Worm (Caenorhabditis elegans) whole organism, early embryonic: ENCODE measurements around the gene prp-18.
"Not testable (repeated sequence)": the region's sequence is repeated elsewhere in the genome, so short reads cannot be mapped to it uniquely, and the experiment has no call there.

Source experiments
- B0310.2 ChIP-seq: sonication (generic microtip); optimal IDR thresholded peaks from 2 replicates; lab custom pipeline; 2016; ENCODE audit warnings: mild to moderate bottlenecking, missing genetic modification characterization, missing compliant biosample characterization
- F13C5.2 ChIP-seq: sonication (generic microtip); optimal IDR thresholded peaks from 2 replicates; lab custom pipeline; 2017; ENCODE audit warnings: mild to moderate bottlenecking, missing genetic modification characterization, inconsistent platforms, missing compliant biosample characterization
- aly-1 ChIP-seq: sonication (generic microtip); optimal IDR thresholded peaks from 2 replicates; lab custom pipeline; 2016; ENCODE audit warnings: missing genetic modification characterization, missing compliant biosample characterization
- ama-1 ChIP-seq: fragments of 150-350 bp; optimal IDR thresholded peaks from 2 replicates; lab custom pipeline; 2014
- ceh-13 ChIP-seq: fragments of 200-800 bp; sonication (Bioruptor generic); optimal IDR thresholded peaks from 2 replicates; lab custom pipeline; 2018; ENCODE audit warnings: mild to moderate bottlenecking, missing genetic modification characterization, missing compliant biosample characterization
- ceh-36 ChIP-seq: sonication (generic microtip); optimal IDR thresholded peaks from 2 replicates; lab custom pipeline; 2016; ENCODE audit warnings: missing genetic modification characterization, inconsistent platforms, missing compliant biosample characterization
- ets-7 ChIP-seq: sonication (generic microtip); optimal IDR thresholded peaks from 2 replicates; lab custom pipeline; 2016; ENCODE audit warnings: missing genotype, missing genetic modification characterization, missing compliant biosample characterization
- flt-1 ChIP-seq: fragments of 200-800 bp; sonication (Bioruptor generic); IDR thresholded peaks from 2 replicates; pipeline ENCODE4 v1.3.6; 2022; ENCODE audit warnings: missing genetic modification characterization, missing compliant biosample characterization
- hmbx-1 ChIP-seq: sonication (generic microtip); optimal IDR thresholded peaks from 2 replicates; lab custom pipeline; 2016; ENCODE audit warnings: mild to moderate bottlenecking, missing genetic modification characterization, missing compliant biosample characterization
- hmg-4 ChIP-seq: fragments of 200-800 bp; sonication (Bioruptor generic); optimal IDR thresholded peaks from 2 replicates; lab custom pipeline; 2018; ENCODE audit warnings: mild to moderate bottlenecking, missing genetic modification characterization, missing compliant biosample characterization
- hnd-1 ChIP-seq: sonication (generic microtip); optimal IDR thresholded peaks from 2 replicates; lab custom pipeline; 2016; ENCODE audit warnings: missing genetic modification characterization, missing compliant biosample characterization
- pes-1 ChIP-seq: fragments of 200-800 bp; sonication (Bioruptor generic); IDR thresholded peaks from 2 replicates; pipeline ENCODE4 v1.3.6; 2022; ENCODE audit warnings: missing genetic modification reagents, missing genetic modification characterization, missing compliant biosample characterization
- scrt-1 ChIP-seq: fragments of 200-800 bp; sonication (Bioruptor generic); IDR thresholded peaks from 2 replicates; pipeline ENCODE4 v1.3.6; 2022; ENCODE audit warnings: missing genetic modification characterization, missing compliant biosample characterization
- sea-1 ChIP-seq: fragments of 200-800 bp; sonication (Bioruptor generic); conservative IDR thresholded peaks from 2 replicates; pipeline ENCODE4 v1.3.6; 2022; ENCODE audit warnings: missing genetic modification characterization, missing compliant biosample characterization
- tbx-11 ChIP-seq: fragments of 200-800 bp; sonication (Bioruptor generic); IDR thresholded peaks from 2 replicates; pipeline ENCODE4 v1.3.6; 2022; ENCODE audit warnings: missing genetic modification characterization, missing compliant biosample characterization
- tbx-37 ChIP-seq: fragments of 200-800 bp; sonication (Bioruptor generic); conservative IDR thresholded peaks from 2 replicates; pipeline ENCODE4 v1.3.6; 2022; ENCODE audit warnings: missing genetic modification reagents, missing genetic modification characterization, missing compliant biosample characterization
- tra-4 ChIP-seq: sonication (generic microtip); optimal IDR thresholded peaks from 2 replicates; lab custom pipeline; 2017; ENCODE audit warnings: missing genetic modification characterization, missing compliant biosample characterization

Gene prp-18

DNA sequence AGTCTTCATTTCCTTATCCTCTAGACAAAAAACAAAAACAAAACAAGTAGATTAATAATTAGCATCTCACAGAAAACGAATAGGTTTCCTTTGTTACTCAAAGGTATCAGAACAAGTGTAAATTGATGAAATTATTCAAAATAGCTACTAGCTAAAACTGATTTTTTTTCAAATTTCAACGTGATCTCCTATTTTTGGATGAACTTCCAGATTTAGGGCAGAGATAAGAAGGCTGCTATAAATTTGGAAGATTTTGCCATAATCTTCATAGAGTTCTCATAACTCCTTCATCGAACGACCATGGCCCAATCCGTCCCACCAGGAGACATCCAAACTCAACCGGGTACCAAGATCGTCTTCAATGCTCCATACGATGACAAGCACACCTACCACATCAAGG is 10.1 kb upstream of the prp-18 start, which contains the start of gene msp-77:
Gene msp-77 (plus strand): TSS at position 301 of the 400 bp plus-strand sequence.
- not testable (repeated sequence) for TF ChIP-seq pes-1 (GFP tag; lab: Robert Waterston, UW); scrt-1; hmg-4

DNA sequence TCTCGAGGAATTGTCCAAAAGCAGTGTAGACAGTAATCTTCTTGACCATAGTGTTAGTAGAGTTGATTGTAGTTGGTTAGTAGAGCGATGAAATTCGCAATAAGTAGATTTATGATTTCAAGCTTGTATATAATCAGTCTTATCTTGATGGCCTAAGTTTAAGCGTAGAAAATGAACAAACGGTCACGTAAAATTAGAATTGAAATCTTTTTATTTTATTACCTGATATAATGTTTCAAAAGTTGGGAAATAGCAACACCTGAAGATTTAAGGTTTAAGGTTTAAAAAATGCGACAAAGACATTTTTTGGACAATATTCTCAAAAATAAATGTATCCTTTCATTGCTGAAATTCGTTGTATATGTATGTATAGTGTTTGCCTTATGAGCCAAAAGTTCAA is 9.5 kb upstream of the prp-18 start, which contains the start of gene sss-1:
Gene sss-1 (minus strand): TSS at position 101 of the 400 bp plus-strand sequence.
- not testable (repeated sequence) for TF ChIP-seq scrt-1; pes-1 (GFP tag; lab: Robert Waterston, UW); tra-4

DNA sequence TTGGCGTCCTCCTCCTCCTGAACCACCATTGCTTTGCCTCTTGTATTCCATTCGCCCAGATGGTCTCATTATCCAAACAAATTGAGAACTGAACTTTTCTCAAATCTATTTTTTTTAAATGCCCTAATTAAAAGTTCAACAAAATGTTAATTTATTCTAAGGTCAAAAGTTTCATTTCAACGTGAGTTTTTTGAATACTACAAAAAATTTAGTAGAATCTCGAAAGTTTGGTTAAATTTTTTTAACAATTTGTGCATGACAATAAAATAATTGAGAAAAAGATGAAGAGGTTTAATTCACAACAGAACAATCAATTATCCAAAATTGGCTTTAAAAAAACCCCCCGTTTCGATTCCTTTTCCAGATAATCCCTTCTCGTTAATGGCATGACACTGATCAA is 7.8 kb upstream of the prp-18 start, which contains the start of gene F32B6.4:
Gene F32B6.4 (minus strand): TSS at position 101 of the 400 bp plus-strand sequence.
- no peak for TF ChIP-seq tra-4
- no peak for TF ChIP-seq F13C5.2
- TF ChIP-seq aly-1 (tag; lab: Kevin White, UChicago), result no peak
- no peak for TF ChIP-seq ets-7 (tag; lab: Kevin White, UChicago)
- TF ChIP-seq pes-1 (GFP tag; lab: Robert Waterston, UW), result no peak
- no peak for TF ChIP-seq tbx-11 (GFP tag; lab: Robert Waterston, UW)
- TF ChIP-seq sea-1 (GFP tag; lab: Robert Waterston, UW), result no peak
- no peak for TF ChIP-seq B0310.2 (tag; lab: Kevin White, UChicago)
- no peak for TF ChIP-seq tbx-37 (GFP tag; lab: Robert Waterston, UW)
- TF ChIP-seq ama-1, result no peak
- no peak for TF ChIP-seq hmg-4
- no peak for TF ChIP-seq ceh-36 (tag; lab: Kevin White, UChicago)
- no peak for TF ChIP-seq scrt-1
- TF ChIP-seq hmbx-1 (tag; lab: Kevin White, UChicago), result no peak

DNA sequence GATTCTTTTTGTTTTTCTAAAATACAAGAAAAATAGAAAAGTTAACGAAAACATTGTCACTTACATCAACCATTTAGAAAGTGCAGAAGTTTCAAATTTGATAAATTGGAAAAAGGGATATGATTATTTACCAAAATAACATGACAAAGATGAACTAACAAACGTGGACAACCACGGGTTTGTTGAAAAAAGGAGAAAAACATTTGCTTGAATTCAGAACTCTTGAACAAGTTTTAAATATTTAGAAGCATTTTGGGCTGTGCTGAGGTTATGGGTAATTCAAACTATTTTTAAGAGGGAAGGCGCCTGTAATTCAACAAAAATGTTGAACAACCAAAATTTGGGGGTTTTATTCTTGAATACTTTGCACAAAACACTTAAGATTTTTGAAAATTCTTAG is 5.7 kb upstream of the prp-18 start, which contains the start of gene ttbk-3:
Gene ttbk-3 (minus strand): TSS at position 101 of the 400 bp plus-strand sequence.
- no peak for TF ChIP-seq scrt-1
- TF ChIP-seq ets-7 (tag; lab: Kevin White, UChicago), result no peak
- no peak for TF ChIP-seq flt-1 (GFP tag; lab: Robert Waterston, UW)
- TF ChIP-seq tbx-37 (GFP tag; lab: Robert Waterston, UW), result no peak
- TF ChIP-seq aly-1 (tag; lab: Kevin White, UChicago), result no peak
- TF ChIP-seq ama-1, result no peak
- no peak for TF ChIP-seq pes-1 (GFP tag; lab: Robert Waterston, UW)
- no peak for TF ChIP-seq F13C5.2
- TF ChIP-seq ceh-13 (GFP tag; lab: Kevin White, UChicago), result no peak
- TF ChIP-seq ceh-36 (tag; lab: Kevin White, UChicago), result no peak
- no peak for TF ChIP-seq B0310.2 (tag; lab: Kevin White, UChicago)

DNA sequence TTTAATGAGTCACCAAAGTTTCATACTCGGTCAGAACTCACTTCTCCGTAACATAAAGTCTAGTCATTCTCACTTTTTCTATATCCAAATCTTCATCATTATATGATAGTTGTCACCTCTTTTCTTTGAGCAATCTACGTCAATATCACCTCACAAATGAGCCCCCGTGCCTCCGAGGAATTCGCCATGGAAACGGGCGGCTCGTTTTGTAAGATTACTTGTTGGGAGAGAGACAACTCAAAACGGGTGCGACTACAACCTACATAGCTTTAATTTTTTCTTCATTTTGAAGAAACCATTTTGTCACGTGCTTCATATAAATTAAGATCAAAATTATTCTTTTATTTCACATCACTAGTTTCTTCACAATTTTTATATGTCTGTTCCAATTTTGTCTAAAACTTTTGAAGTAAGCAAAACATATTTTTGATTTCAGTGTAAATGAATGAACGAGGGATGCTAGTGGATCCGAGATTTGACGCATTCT is 5.2 kb downstream of the prp-18 start, which contains the start of gene nhr-4:
Gene nhr-4 (plus strand): TSS at position 437 of the 487 bp plus-strand sequence.
- TF ChIP-seq scrt-1 (no peak), hmg-4 (no peak), F13C5.2 (no peak), tra-4 (no peak), aly-1 (tag; lab: Kevin White, UChicago) (no peak), pes-1 (GFP tag; lab: Robert Waterston, UW) (no peak), hnd-1 (tag; lab: Kevin White, UChicago) (no peak), ceh-36 (tag; lab: Kevin White, UChicago) (no peak), ets-7 (tag; lab: Kevin White, UChicago) (no peak)

DNA sequence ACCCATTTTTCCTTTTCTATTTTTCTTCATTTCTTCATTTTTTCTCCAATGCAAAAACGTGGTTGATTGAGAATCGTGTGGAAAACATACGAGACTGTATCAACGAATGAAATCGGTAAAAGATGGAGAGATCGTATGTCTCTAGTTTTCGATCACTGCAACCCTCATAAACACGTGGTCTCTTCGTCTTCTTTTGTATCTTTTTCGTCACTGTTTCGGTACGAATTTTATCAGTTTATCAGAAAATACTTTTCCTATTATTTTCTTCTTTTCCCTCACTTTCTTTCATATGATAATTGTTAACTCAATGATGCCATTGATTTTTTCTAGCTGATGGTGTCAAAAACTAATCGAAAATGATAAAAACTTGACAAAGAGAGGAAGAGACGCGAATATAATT is 8.5 kb downstream of the prp-18 start:
- no peak for TF ChIP-seq ceh-13 (GFP tag; lab: Kevin White, UChicago)
- TF ChIP-seq flt-1 (GFP tag; lab: Robert Waterston, UW), result no peak
- no peak for TF ChIP-seq hmbx-1 (tag; lab: Kevin White, UChicago)

DNA sequence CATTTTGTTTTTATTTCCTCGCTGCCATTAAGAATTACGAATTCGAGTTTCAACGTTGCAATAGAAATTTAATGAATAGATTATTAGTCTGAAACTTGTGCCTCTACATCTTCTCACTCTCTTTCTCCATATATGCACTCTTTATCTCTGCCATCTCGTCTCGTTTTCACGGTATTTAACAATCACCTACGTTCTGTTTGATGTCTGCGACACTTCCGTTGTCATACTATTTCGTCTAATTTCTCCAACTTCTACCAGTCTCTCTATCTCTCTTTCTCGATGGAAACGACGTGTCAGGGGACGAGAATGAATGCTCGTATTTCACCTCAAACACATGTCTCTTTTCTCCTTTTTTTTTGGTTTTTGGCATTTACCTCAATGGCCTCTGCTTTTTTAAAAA is 10.3 kb downstream of the prp-18 start:
- TF ChIP-seq ama-1, result no peak
- TF ChIP-seq hmbx-1 (tag; lab: Kevin White, UChicago), result no peak
- no peak for TF ChIP-seq ets-7 (tag; lab: Kevin White, UChicago)
- TF ChIP-seq flt-1 (GFP tag; lab: Robert Waterston, UW), result no peak
- TF ChIP-seq hmg-4, result no peak

DNA sequence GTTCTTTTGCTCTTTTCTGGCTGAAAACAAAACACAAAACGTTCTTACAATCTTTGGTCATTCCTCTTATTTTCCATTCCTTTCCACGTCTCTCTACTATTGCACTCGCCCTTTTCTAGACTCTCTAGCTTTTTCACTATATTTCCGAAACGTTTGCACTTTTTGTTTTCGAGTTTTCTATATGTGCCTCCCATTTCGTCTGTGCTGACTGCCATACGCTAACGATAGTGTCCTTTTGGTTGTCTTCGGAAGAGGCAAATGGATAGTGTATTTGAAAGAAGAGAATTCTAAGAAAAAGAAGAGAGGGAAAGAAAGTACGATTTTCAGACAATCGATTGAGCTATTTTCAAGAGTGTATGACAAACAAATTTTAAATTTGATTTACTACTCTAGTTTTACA is 11.4 kb downstream of the prp-18 start:
- TF ChIP-seq ama-1, result no peak

DNA sequence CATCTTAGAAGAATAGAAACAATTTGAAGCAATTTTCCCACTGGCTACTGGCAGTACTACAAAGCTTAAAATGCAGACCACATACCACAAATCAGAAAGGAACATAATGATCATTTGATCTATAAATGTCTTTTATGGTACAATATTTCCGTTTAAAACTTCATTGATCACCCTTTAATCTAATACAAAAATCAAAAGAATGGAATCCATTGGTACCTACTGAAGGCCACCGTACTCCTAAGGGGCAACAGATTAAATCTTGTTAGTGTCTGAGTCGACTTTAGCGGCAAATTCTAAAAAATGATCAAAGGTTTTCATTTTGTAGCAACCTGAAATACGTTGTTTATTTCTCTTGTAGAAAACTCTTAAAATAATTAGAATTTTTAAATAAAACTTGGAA is 12.0 kb downstream of the prp-18 start:
- TF ChIP-seq hmbx-1 (tag; lab: Kevin White, UChicago) (no peak), scrt-1 (no peak), pes-1 (GFP tag; lab: Robert Waterston, UW) (no peak), aly-1 (tag; lab: Kevin White, UChicago) (no peak), tbx-37 (GFP tag; lab: Robert Waterston, UW) (no peak)
